Worm (Caenorhabditis elegans) whole organism, dauer: Measurements from ENCODE around the gene ctsa-3.2.

Source experiments
- unc-62 ChIP-seq: sonication (generic microtip); optimal IDR thresholded peaks from 2 replicates; lab custom pipeline; 2017; ENCODE audit warnings: missing biosample characterization, missing genetic modification reagents, missing genetic modification characterization

The ctsa-3.2 gene

DNA sequence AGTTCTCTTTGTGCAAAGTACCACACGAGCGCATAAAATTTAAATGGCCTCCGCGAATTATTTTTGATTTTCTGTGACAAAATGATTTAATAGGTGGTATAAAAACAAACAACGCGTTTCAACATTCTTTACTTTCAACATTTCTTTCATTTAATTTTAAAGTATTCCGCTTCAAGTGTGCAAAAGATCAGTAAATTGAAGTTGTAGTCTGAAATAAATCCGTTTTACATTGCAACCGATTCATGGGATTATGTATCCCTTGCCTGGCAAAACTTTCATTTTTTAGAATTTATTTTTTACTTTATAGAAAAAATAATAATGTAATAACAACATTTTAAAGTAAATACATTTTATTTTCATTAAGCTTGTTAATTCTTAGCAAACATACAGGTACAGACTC is 19.5 kb downstream of the ctsa-3.2 start, which contains the start of gene F26C11.1:
TSS of gene F26C11.1 (plus strand) at position 301 of the 400 bp plus-strand sequence.
- TF ChIP-seq unc-62 = no peak

DNA sequence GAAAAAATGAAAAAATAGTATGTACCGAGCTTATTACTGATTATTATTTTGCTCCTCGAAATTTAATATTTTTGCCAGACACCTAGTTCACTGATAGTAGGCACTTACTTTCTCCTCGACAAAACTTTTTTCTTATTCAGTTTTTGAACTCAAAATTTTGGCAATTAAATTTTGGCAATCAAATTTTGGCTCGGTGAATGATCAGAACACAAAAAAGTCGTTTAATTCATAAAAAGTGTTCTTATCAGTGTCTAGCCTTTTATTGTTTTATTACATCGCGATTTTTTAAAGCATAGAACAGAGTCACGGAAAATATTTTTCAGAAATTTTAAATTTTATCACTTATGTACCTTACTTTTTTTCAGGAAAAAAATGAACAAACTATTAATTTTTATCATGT is 20.2 kb downstream of the ctsa-3.2 start:
- no peak for TF ChIP-seq unc-62

DNA sequence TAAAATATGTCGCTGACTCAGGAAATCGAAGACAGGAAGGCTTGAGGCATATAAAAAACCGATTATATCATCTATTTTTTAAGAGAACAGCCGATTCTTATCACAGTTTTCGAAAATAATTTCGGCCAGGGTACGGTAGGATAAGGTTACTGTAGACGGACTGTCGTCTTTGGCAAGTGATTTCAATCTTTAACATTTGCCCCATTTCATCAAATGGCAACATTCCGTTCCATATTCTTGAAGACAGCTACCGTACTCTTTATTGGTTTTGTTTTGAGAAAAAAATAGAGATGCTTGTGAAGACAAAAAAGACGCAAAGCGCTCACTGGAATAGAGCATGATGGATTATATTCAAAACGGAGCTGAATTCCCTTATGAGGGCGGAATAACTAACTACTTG is 23.8 kb downstream of the ctsa-3.2 start:
- no peak for TF ChIP-seq unc-62

DNA sequence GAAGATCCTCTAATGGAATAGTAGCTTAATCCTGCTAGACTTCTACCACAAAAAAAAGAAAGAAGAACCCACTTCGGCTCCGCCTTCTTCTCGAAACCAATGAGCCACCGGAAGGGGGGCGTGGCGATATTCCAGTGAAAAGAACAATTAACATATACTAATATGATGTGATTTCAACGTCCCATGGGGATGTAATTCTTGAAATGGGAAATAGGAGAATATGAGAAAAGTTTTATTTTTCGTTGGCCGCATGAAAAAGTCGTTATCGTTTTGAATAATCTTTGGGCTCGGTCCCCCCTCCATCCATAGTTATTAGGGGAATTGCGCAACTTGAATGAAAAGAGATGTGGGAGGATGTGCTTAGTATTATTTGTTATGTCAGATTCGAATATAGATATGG is 25.3 kb downstream of the ctsa-3.2 start, which contains the start of gene unc-4:
TSS of gene unc-4 (minus strand) at position 101 of the 400 bp plus-strand sequence.
- TF ChIP-seq unc-62 = no peak

- TF ChIP-seq unc-62 = no peak
Measured at ce11 chrII:9904459-9904858, 29.5 kb downstream of the ctsa-3.2 start.

ce11 chrII:9914999-9915398 is 40.0 kb downstream of the ctsa-3.2 start, which contains the start of gene F26C11.3:
Gene F26C11.3, minus strand, starts transcription at chrII:9915099.
- TF ChIP-seq unc-62 = no peak

DNA sequence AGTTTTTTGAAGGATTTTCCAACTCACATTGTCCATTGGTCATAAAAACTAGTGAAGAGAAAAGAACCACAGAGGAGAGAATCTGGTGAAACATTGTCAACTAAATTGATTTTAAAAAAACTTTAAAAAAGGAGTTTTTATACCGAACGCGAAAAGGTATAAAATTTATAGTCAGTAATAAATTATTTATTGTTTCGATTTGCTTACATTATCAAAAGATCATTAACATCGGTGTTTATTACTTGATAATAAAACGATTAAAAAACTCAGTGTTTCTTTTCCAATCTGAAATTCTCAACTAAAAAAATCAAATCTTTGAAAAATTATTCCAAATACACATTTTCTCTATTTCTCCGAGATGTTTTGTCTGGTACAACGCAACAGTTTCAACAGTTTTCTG is 41.2 kb downstream of the ctsa-3.2 start, which contains the start of gene F26C11.4:
TSS of gene F26C11.4 (minus strand) at position 101 of the 400 bp plus-strand sequence.
- TF ChIP-seq unc-62 = no peak

DNA sequence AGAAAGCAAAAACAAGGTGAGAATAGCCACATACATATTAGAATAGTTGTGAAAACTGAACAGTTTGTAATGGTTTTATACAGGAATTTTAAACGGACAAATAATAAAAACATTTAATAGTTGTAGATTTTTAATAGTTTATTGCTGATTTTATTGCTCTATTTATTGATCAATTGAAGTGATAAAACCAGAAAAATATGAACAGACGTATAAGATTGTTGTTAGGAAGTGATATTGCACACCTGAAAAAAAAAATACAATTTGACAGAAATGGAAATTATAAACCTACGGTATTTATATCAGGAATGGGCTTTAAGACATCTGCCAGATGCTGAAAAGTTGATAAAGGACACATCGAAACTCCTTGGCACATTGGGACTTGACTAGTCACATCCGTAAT is 42.9 kb downstream of the ctsa-3.2 start, which contains the start of gene C05C10.8:
TSS of gene C05C10.8 (minus strand) at position 101 of the 400 bp plus-strand sequence.
- TF ChIP-seq unc-62 = no peak

- no peak for TF ChIP-seq unc-62
Measured at ce11 chrII:9920468-9920867, 45.5 kb downstream of the ctsa-3.2 start, which contains the start of gene pho-10. Gene pho-10, minus strand, starts transcription at chrII:9920568.

DNA sequence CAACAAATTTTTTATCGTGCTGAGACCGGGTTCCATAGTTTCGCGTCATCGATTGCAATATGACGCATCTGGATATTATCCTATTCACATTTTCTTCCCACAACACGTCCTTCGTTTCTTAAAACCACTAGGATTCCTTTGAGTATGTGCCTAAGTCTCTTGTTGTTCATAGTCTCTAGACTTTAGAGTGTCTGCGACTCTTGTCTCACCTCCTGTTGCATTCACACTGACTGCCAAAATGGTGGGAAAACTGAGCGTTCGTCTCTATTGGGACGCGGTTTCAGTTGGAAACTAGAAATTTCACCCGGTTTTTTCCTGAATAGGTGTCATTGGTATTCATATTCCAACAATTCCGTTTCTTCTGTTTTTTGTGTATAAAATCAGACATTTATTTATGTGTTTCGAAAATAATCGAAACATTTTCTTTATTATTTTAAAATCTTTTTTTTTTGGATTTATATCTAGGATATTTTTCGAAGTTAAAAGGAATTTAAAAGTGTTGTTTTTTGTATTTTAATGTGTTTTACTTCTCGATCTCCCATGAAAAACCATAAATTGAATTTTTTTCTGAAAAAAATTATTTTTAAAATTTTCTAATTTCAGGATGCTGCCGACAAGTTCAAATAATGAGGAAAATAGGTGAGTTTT is 46.8 kb downstream of the ctsa-3.2 start, which contains the start of gene C05C10.2:
TSS of gene C05C10.2 (plus strand) at position 598 of the 648 bp plus-strand sequence.
- TF ChIP-seq unc-62 = no peak
